Fruit fly (Drosophila melanogaster): ENCODE results near the gene Idgf2.

Idgf2 gene

DNA sequence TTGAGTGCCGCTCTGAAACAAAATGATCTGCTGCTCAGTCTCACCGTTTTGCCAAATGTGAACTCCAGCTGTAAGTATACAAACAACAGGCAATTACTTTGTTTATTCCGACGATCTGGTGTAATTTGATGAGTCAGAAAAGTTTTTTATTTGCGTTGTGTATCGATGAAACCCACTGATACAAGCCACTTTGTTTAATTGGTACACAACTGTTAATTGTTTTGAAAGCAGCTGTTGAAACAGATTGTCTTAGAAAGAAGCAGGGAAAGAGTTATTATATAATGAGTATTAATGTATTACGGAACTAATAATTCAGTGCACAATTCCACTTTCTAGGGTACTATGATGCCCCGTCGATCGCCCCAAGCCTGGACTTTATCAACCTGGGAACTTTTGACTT, 4.7 kb downstream of the Idgf2 start (continued):
- TF ChIP-seq CG2116 (GFP tag; optimal IDR thresholded peaks at IDR 0.05): no peak
- TF ChIP-seq Ada2b (GFP tag; IDR thresholded peaks at IDR 0.05): no peak
- TF ChIP-seq CG15514 (GFP tag; optimal IDR thresholded peaks at IDR 0.05): peak; percentile 9
- no peak for TF ChIP-seq Xrp1 (GFP tag; IDR thresholded peaks at IDR 0.05)
- TF ChIP-seq usp (GFP tag; optimal IDR thresholded peaks at IDR 0.05): no peak
- TF ChIP-seq CG18599 (GFP tag; optimal IDR thresholded peaks at IDR 0.05): peak; percentile 34
- no peak for TF ChIP-seq ind (GFP tag; optimal IDR thresholded peaks at IDR 0.05)
- TF ChIP-seq CG34224 (GFP tag; IDR thresholded peaks at IDR 0.05; ENCODE audit: partially characterized antibody): no peak
- TF ChIP-seq CG2889 (GFP tag; IDR thresholded peaks at IDR 0.05): no peak
- no peak for TF ChIP-seq CG31388 (GFP tag; optimal IDR thresholded peaks at IDR 0.05)
- TF ChIP-seq tin (GFP tag; optimal IDR thresholded peaks at IDR 0.05): no peak
- TF ChIP-seq Dip2 (GFP tag; IDR thresholded peaks at IDR 0.05): no peak
- TF ChIP-seq trem (tag; optimal IDR thresholded peaks at IDR 0.05): no peak
- no peak for TF ChIP-seq crol (GFP tag; IDR thresholded peaks at IDR 0.05)
- TF ChIP-seq CG11085 (GFP tag; IDR thresholded peaks at IDR 0.05): no peak
- TF ChIP-seq B-H2 (GFP tag; optimal IDR thresholded peaks at IDR 0.05): no peak
- no peak for TF ChIP-seq CG15696 (tag; optimal IDR thresholded peaks at IDR 0.05)
- TF ChIP-seq CG10979 (tag; optimal IDR thresholded peaks at IDR 0.05): no peak
- no peak for TF ChIP-seq CG6272 (GFP tag; IDR thresholded peaks at IDR 0.05)
- TF ChIP-seq C15 (GFP tag; IDR thresholded peaks at IDR 0.05): no peak
- TF ChIP-seq CG15601 (tag; optimal IDR thresholded peaks at IDR 0.05): peak; percentile 32
- no peak for TF ChIP-seq CG13624 (GFP tag; optimal IDR thresholded peaks at IDR 0.05)
- no peak for TF ChIP-seq CG12299 (tag; optimal IDR thresholded peaks at IDR 0.05)
- no peak for TF ChIP-seq CG11456 (GFP tag; IDR thresholded peaks at IDR 0.05)
- no peak for TF ChIP-seq CG9609 (GFP tag; optimal IDR thresholded peaks at IDR 0.05)
- TF ChIP-seq CG10321 (GFP tag; IDR thresholded peaks at IDR 0.05): no peak
- peak; percentile 61 for TF ChIP-seq ATbp (GFP tag; optimal IDR thresholded peaks at IDR 0.05)
- TF ChIP-seq Doc3 (GFP tag; IDR thresholded peaks at IDR 0.05; ENCODE audit: partially characterized antibody): no peak
- no peak for TF ChIP-seq CG12942 (GFP tag; optimal IDR thresholded peaks at IDR 0.05)
- no peak for TF ChIP-seq CG1602 (GFP tag; optimal IDR thresholded peaks at IDR 0.05)
- TF ChIP-seq Asciz (GFP tag; optimal IDR thresholded peaks at IDR 0.05): peak; percentile 28
- TF ChIP-seq insv (GFP tag; optimal IDR thresholded peaks at IDR 0.05): no peak
- TF ChIP-seq CG42726 (GFP tag; IDR thresholded peaks at IDR 0.05; ENCODE audit: partially characterized antibody): no peak
- TF ChIP-seq CG5180 (GFP tag; optimal IDR thresholded peaks at IDR 0.05): no peak
- no peak for TF ChIP-seq CG14710 (tag; optimal IDR thresholded peaks at IDR 0.05)
- TF ChIP-seq hb (GFP tag; IDR thresholded peaks at IDR 0.05; ENCODE audit: partially characterized antibody): no peak
- no peak for TF ChIP-seq crp (GFP tag; optimal IDR thresholded peaks at IDR 0.05)
- no peak for TF ChIP-seq chn (GFP tag; optimal IDR thresholded peaks at IDR 0.05)
- TF ChIP-seq Atf6 (GFP tag; IDR thresholded peaks at IDR 0.05): no peak
- peak; percentile 6 for TF ChIP-seq CG9817 (tag; optimal IDR thresholded peaks at IDR 0.05)
- no peak for TF ChIP-seq wor (GFP tag; IDR thresholded peaks at IDR 0.05)
- TF ChIP-seq CrebB (tag; optimal IDR thresholded peaks at IDR 0.05): peak; percentile 17
- TF ChIP-seq bsh (GFP tag; optimal IDR thresholded peaks at IDR 0.05): peak in 1 of 2 experiments; percentile 10
- no peak for TF ChIP-seq CG7357 (GFP tag; IDR thresholded peaks at IDR 0.05)
- no peak for TF ChIP-seq Bteb2 (GFP tag; optimal IDR thresholded peaks at IDR 0.05)
- no peak for TF ChIP-seq CG13894 (tag; optimal IDR thresholded peaks at IDR 0.05)
- TF ChIP-seq CG13296 (GFP tag; optimal IDR thresholded peaks at IDR 0.05): no peak
- no peak for TF ChIP-seq Camta (GFP tag; optimal IDR thresholded peaks at IDR 0.05)
- peak; percentile 1 for TF ChIP-seq NfI (GFP tag; optimal IDR thresholded peaks at IDR 0.05)
- peak; percentile 4 for TF ChIP-seq gem (tag; optimal IDR thresholded peaks at IDR 0.05)
- TF ChIP-seq HLH4C (GFP tag; IDR thresholded peaks at IDR 0.05; ENCODE audit: partially characterized antibody): no peak

Data from whole organism, embryonic.